Fruit fly (Drosophila melanogaster) whole organism, embryonic: ENCODE results near the gene cnc.

Source experiments
- ATbp ChIP-seq: fragments of 200-800 bp; sonication (Bioruptor generic); optimal IDR thresholded peaks from 2 replicates; lab custom pipeline; 2017; ENCODE audit warnings: missing biosample characterization, mild to moderate bottlenecking, missing genetic modification characterization, missing genetic modification reagents
- Ada2b ChIP-seq: fragments of 200-800 bp; sonication (Bioruptor generic); IDR thresholded peaks from 2 replicates; pipeline ENCODE4 v1.3.6; 2022; ENCODE audit warnings: missing biosample characterization, missing genetic modification characterization
- Atf-2 ChIP-seq: fragments of 200-800 bp; sonication (Bioruptor generic); optimal IDR thresholded peaks from 2 replicates; lab custom pipeline; 2016; ENCODE audit warnings: missing biosample characterization, missing genetic modification characterization
- C15 ChIP-seq: fragments of 200-800 bp; sonication (Bioruptor generic); IDR thresholded peaks from 3 replicates; pipeline ENCODE4 v1.3.6; 2022; ENCODE audit warnings: missing biosample characterization, missing genetic modification characterization
- CG10366 ChIP-seq: fragments of 200-800 bp; sonication (Bioruptor generic); IDR thresholded peaks from 2 replicates; pipeline ENCODE4 v1.3.6; 2022; ENCODE audit warnings: missing biosample characterization, missing genetic modification characterization
- CG11456 ChIP-seq: fragments of 200-800 bp; sonication (Bioruptor generic); IDR thresholded peaks from 3 replicates; pipeline ENCODE4 v1.3.6; 2022; ENCODE audit warnings: missing biosample characterization, missing genetic modification characterization
- CG12104 ChIP-seq: fragments of 200-800 bp; sonication (Bioruptor generic); optimal IDR thresholded peaks from 3 replicates; lab custom pipeline; 2016; ENCODE audit warnings: missing biosample characterization, missing genetic modification characterization
- CG13424 ChIP-seq: fragments of 200-800 bp; sonication (Bioruptor generic); optimal IDR thresholded peaks from 2 replicates; lab custom pipeline; 2019; ENCODE audit warnings: missing biosample characterization, mild to moderate bottlenecking, missing genetic modification characterization, moderate library complexity
- CG1602 ChIP-seq: fragments of 200-800 bp; sonication (Bioruptor generic); optimal IDR thresholded peaks from 3 replicates; lab custom pipeline; 2016; ENCODE audit warnings: missing biosample characterization, missing genetic modification characterization
- CG16815 ChIP-seq: fragments of 200-800 bp; sonication (Bioruptor generic); optimal IDR thresholded peaks from 3 replicates; lab custom pipeline; 2017; ENCODE audit warnings: missing biosample characterization, mild to moderate bottlenecking, missing genetic modification characterization
- CG17328 ChIP-seq: fragments of 200-800 bp; sonication (Bioruptor generic); IDR thresholded peaks from 2 replicates; pipeline ENCODE4 v1.3.6; 2022; ENCODE audit warnings: missing biosample characterization, missing genetic modification characterization
- CG17829 ChIP-seq: fragments of 200-800 bp; optimal IDR thresholded peaks from 2 replicates; lab custom pipeline; 2019; ENCODE audit warnings: missing biosample characterization, mild to moderate bottlenecking, missing genetic modification characterization, moderate library complexity
- CG18599 ChIP-seq: fragments of 200-800 bp; sonication (Bioruptor generic); optimal IDR thresholded peaks from 3 replicates; lab custom pipeline; 2017; ENCODE audit warnings: missing biosample characterization, missing genetic modification characterization, mild to moderate bottlenecking, moderate library complexity, missing genetic modification reagents
- CG31388 ChIP-seq: fragments of 200-800 bp; sonication (Bioruptor generic); optimal IDR thresholded peaks from 2 replicates; lab custom pipeline; 2016; ENCODE audit warnings: missing biosample characterization, missing genetic modification characterization
- CG42726 ChIP-seq: fragments of 200-800 bp; sonication (Bioruptor generic); IDR thresholded peaks from 2 replicates; pipeline ENCODE4 v1.3.6; 2022; ENCODE audit warnings: missing biosample characterization, missing genetic modification characterization; ENCODE audit not compliant: partially characterized antibody
- CG6854 ChIP-seq: fragments of 200-800 bp; sonication (Bioruptor generic); optimal IDR thresholded peaks from 3 replicates; lab custom pipeline; 2017; ENCODE audit warnings: missing biosample characterization, mild to moderate bottlenecking, missing genetic modification characterization
- CG7556 ChIP-seq: fragments of 200-800 bp; sonication (Bioruptor generic); optimal IDR thresholded peaks from 2 replicates; lab custom pipeline; 2017; ENCODE audit warnings: missing biosample characterization, mild to moderate bottlenecking, missing genetic modification characterization
- CG7839 ChIP-seq: fragments of 200-800 bp; sonication (Bioruptor generic); optimal IDR thresholded peaks from 3 replicates; lab custom pipeline; 2018; ENCODE audit warnings: missing biosample characterization, mild to moderate bottlenecking, missing genetic modification characterization, moderate library complexity
- CG9817 ChIP-seq: fragments of 200-800 bp; sonication (Bioruptor generic); optimal IDR thresholded peaks from 2 replicates; lab custom pipeline; 2018; ENCODE audit warnings: missing biosample characterization, mild to moderate bottlenecking, missing genetic modification characterization, moderate library complexity
- D19B ChIP-seq: fragments of 200-800 bp; sonication (Bioruptor generic); optimal IDR thresholded peaks from 2 replicates; lab custom pipeline; 2017; ENCODE audit warnings: missing biosample characterization, mild to moderate bottlenecking, missing genetic modification characterization
- Deaf1 ChIP-seq: fragments of 200-800 bp; optimal IDR thresholded peaks from 3 replicates; lab custom pipeline; 2019; ENCODE audit warnings: missing biosample characterization, mild to moderate bottlenecking, missing genetic modification characterization, moderate library complexity
- Hr3 ChIP-seq: fragments of 200-800 bp; sonication (Bioruptor generic); optimal IDR thresholded peaks from 3 replicates; lab custom pipeline; 2016; ENCODE audit warnings: missing biosample characterization, missing genetic modification characterization
- MTF-1 ChIP-seq: fragments of 200-800 bp; sonication (Bioruptor generic); optimal IDR thresholded peaks from 2 replicates; lab custom pipeline; 2018; ENCODE audit warnings: missing biosample characterization, mild to moderate bottlenecking, missing genetic modification characterization, borderline replicate concordance
- Oli ChIP-seq: fragments of 200-800 bp; sonication (Bioruptor generic); optimal IDR thresholded peaks from 2 replicates; lab custom pipeline; 2018; ENCODE audit warnings: missing biosample characterization, mild to moderate bottlenecking, missing genetic modification characterization, moderate library complexity
- Opbp ChIP-seq: fragments of 200-800 bp; sonication (Bioruptor generic); IDR thresholded peaks from 3 replicates; pipeline ENCODE4 v1.3.6; 2022; ENCODE audit warnings: missing biosample characterization, missing genetic modification characterization; ENCODE audit not compliant: partially characterized antibody
- PHDP ChIP-seq: fragments of 200-800 bp; sonication (Bioruptor generic); optimal IDR thresholded peaks from 3 replicates; lab custom pipeline; 2018; ENCODE audit warnings: missing biosample characterization, mild to moderate bottlenecking, missing genetic modification characterization, moderate library complexity
- Rfx ChIP-seq: fragments of 200-800 bp; sonication (Bioruptor generic); IDR thresholded peaks from 2 replicates; pipeline ENCODE4 v1.3.6; 2022; ENCODE audit warnings: missing biosample characterization, missing genetic modification characterization
- Sry-β ChIP-seq: fragments of 200-800 bp; sonication (Bioruptor generic); optimal IDR thresholded peaks from 2 replicates; lab custom pipeline; 2018; ENCODE audit warnings: missing biosample characterization, mild to moderate bottlenecking, missing genetic modification characterization, moderate library complexity
- Taf1 ChIP-seq: fragments of 200-800 bp; sonication (Bioruptor generic); IDR thresholded peaks from 2 replicates; pipeline ENCODE4 v1.3.6; 2022; ENCODE audit warnings: missing biosample characterization, missing genetic modification characterization
- Tbp ChIP-seq: fragments of >200 bp; optimal IDR thresholded peaks from 2 replicates; lab custom pipeline; 2018; ENCODE audit warnings: missing biosample characterization, missing genetic modification characterization
- Vsx1 ChIP-seq: fragments of 200-800 bp; sonication (Bioruptor generic); optimal IDR thresholded peaks from 2 replicates; lab custom pipeline; 2017; ENCODE audit warnings: missing biosample characterization, mild to moderate bottlenecking, missing genetic modification characterization, missing genetic modification reagents
- ato ChIP-seq: fragments of 200-800 bp; sonication (Bioruptor generic); IDR thresholded peaks from 2 replicates; pipeline ENCODE4 v1.3.6; 2022; ENCODE audit warnings: missing biosample characterization, missing genetic modification characterization; ENCODE audit not compliant: partially characterized antibody
- bbx ChIP-seq: fragments of 200-800 bp; sonication (Bioruptor generic); IDR thresholded peaks from 2 replicates; pipeline ENCODE4 v1.3.6; 2022; ENCODE audit warnings: missing biosample characterization, missing genetic modification characterization; ENCODE audit not compliant: partially characterized antibody
- cas ChIP-seq: fragments of 200-800 bp; sonication (Bioruptor generic); IDR thresholded peaks from 2 replicates; pipeline ENCODE4 v1.3.6; 2022; ENCODE audit warnings: missing biosample characterization, missing genetic modification characterization
- cg ChIP-seq: fragments of 200-800 bp; sonication (Bioruptor generic); optimal IDR thresholded peaks from 3 replicates; lab custom pipeline; 2019; ENCODE audit warnings: missing biosample characterization, mild to moderate bottlenecking, missing genetic modification characterization, moderate library complexity
- chinmo ChIP-seq: fragments of 200-800 bp; sonication (Bioruptor generic); IDR thresholded peaks from 4 replicates; pipeline ENCODE4 v1.3.6; 2022; ENCODE audit warnings: missing biosample characterization, missing genetic modification characterization; ENCODE audit not compliant: partially characterized antibody
- dimm ChIP-seq: fragments of 200-800 bp; sonication (Bioruptor generic); IDR thresholded peaks from 2 replicates; pipeline ENCODE4 v1.3.6; 2022; ENCODE audit warnings: missing biosample characterization, missing genetic modification characterization
- dpn ChIP-seq, 2 experiments: fragments of 200-800 bp; sonication (Bioruptor generic); optimal IDR thresholded peaks; 3 replicates each; lab custom pipeline; 2016; ENCODE audit warnings: missing biosample characterization in 2 of 2, missing genetic modification characterization in 2 of 2
- en ChIP-seq: fragments of 200-800 bp; sonication (Bioruptor generic); optimal IDR thresholded peaks from 2 replicates; lab custom pipeline; 2016; ENCODE audit warnings: missing biosample characterization, missing genetic modification characterization
- esg ChIP-seq: fragments of 200-800 bp; sonication (Bioruptor generic); conservative IDR thresholded peaks from 2 replicates; pipeline ENCODE4 v1.3.6; 2022; ENCODE audit warnings: missing biosample characterization, missing genetic modification characterization
- ewg ChIP-seq: fragments of 200-800 bp; sonication (Bioruptor generic); optimal IDR thresholded peaks from 3 replicates; lab custom pipeline; 2017; ENCODE audit warnings: mild to moderate bottlenecking, missing biosample characterization, missing genetic modification reagents, missing genetic modification characterization
- exex ChIP-seq: fragments of 200-800 bp; sonication (Bioruptor generic); optimal IDR thresholded peaks from 4 replicates; lab custom pipeline; 2018; ENCODE audit warnings: missing biosample characterization, mild to moderate bottlenecking, missing genetic modification characterization, moderate library complexity
- fd64A ChIP-seq: fragments of 200-800 bp; sonication (Bioruptor generic); optimal IDR thresholded peaks from 3 replicates; lab custom pipeline; 2018; ENCODE audit warnings: missing biosample characterization, mild to moderate bottlenecking, missing genetic modification characterization
- gfzf ChIP-seq: fragments of 200-800 bp; sonication (Bioruptor generic); optimal IDR thresholded peaks from 2 replicates; lab custom pipeline; 2016; ENCODE audit warnings: missing biosample characterization, mild to moderate bottlenecking, missing genetic modification characterization, moderate library complexity
- gt ChIP-seq: fragments of 200-800 bp; sonication (Bioruptor generic); IDR thresholded peaks from 2 replicates; pipeline ENCODE4 v1.3.6; 2022; ENCODE audit warnings: missing biosample characterization, missing genetic modification characterization
- lmd ChIP-seq: fragments of 200-800 bp; sonication (Bioruptor generic); IDR thresholded peaks from 2 replicates; pipeline ENCODE4 v1.3.6; 2022; ENCODE audit warnings: missing biosample characterization, missing genetic modification characterization
- prd ChIP-seq, 3 experiments: fragments of >200 bp in 2 of 3; fragments of 200-800 bp in 1 of 3; sonication (Bioruptor generic) in 1 of 3; optimal IDR thresholded peaks in 2 of 3; IDR thresholded peaks in 1 of 3; 2 replicates in 2 of 3; 3 replicates in 1 of 3; pipeline versions ENCODE4 v1.3.6 to Lab custom; 2017 to 2022; ENCODE audit warnings: missing biosample characterization in 1 of 3, missing genetic modification characterization in 1 of 3
- sc ChIP-seq, 3 experiments: fragments of >200 bp in 2 of 3; fragments of 200-800 bp in 1 of 3; sonication (Bioruptor generic) in 1 of 3; optimal IDR thresholded peaks; 2 replicates in 2 of 3; 3 replicates in 1 of 3; lab custom pipeline; 2017; ENCODE audit warnings: mild to moderate bottlenecking in 1 of 3, missing biosample characterization in 1 of 3, missing genetic modification characterization in 1 of 3, missing genetic modification reagents in 1 of 3
- sob ChIP-seq: fragments of 200-800 bp; sonication (Bioruptor generic); IDR thresholded peaks from 2 replicates; pipeline ENCODE4 v1.3.6; 2022; ENCODE audit warnings: missing biosample characterization, missing genetic modification characterization
- usp ChIP-seq: fragments of >200 bp; optimal IDR thresholded peaks from 2 replicates; lab custom pipeline; 2017; ENCODE audit warnings: missing biosample characterization, missing genetic modification characterization
- vnd ChIP-seq: fragments of 200-800 bp; sonication (Bioruptor generic); IDR thresholded peaks from 3 replicates; pipeline ENCODE4 v1.3.6; 2022; ENCODE audit warnings: missing biosample characterization, missing genetic modification characterization; ENCODE audit not compliant: partially characterized antibody
- z ChIP-seq: fragments of 200-800 bp; sonication (Bioruptor generic); IDR thresholded peaks from 3 replicates; pipeline ENCODE4 v1.3.6; 2022; ENCODE audit warnings: missing biosample characterization, missing genetic modification characterization

cnc gene

dm6 chr3R:23175376-23175775 lies 51.1 kb downstream of the cnc start (continued):
- TF ChIP-seq Tbp: no peak
- TF ChIP-seq CG1602: peak; percentile 86
- peak; percentile 73; the same call in 2 of the 3 replicates for TF ChIP-seq C15
- TF ChIP-seq D19B: peak; percentile 65
- no peak for TF ChIP-seq prd (optimal IDR thresholded peaks at IDR 0.05; lab: Kevin White, UChicago)
- peak; percentile 92 for TF ChIP-seq prd (GFP tag; IDR thresholded peaks at IDR 0.05; lab: Robert Waterston, UW)
- peak; percentile 76 for TF ChIP-seq Vsx1
- TF ChIP-seq CG13424 (tag; lab: Kevin White, UChicago): peak; percentile 92
- peak; percentile 58 for TF ChIP-seq Sry-β
- peak; percentile 67 for TF ChIP-seq Deaf1
- peak; percentile 94 for TF ChIP-seq Ada2b (GFP tag; lab: Robert Waterston, UW)
- peak; percentile 92 for TF ChIP-seq lmd
- TF ChIP-seq exex (tag; lab: Kevin White, UChicago): peak; percentile 14
- peak; percentile 88 for TF ChIP-seq CG12104
- TF ChIP-seq ato (GFP tag; lab: Robert Waterston, UW): no peak
- no peak; the same call in 2 of the 3 replicates for TF ChIP-seq z (GFP tag; lab: Robert Waterston, UW)
- TF ChIP-seq CG7556 (GFP tag; lab: Kevin White, UChicago): peak; percentile 84
- peak; percentile 58; the same call in 1 of the 2 replicates for TF ChIP-seq gt (GFP tag; lab: Robert Waterston, UW)
- peak; percentile 87 for TF ChIP-seq sob (GFP tag; lab: Robert Waterston, UW)
- no peak for TF ChIP-seq sc (optimal IDR thresholded peaks at IDR 0.05; lab: Kevin White, UChicago)
- TF ChIP-seq sc (GFP tag; optimal IDR thresholded peaks at IDR 0.05; lab: Kevin White, UChicago): peak; percentile 88
- TF ChIP-seq cas (GFP tag; lab: Robert Waterston, UW): no peak
- TF ChIP-seq bbx: no peak
- peak; percentile 94 for TF ChIP-seq PHDP
- peak; percentile 88 for TF ChIP-seq Atf-2 (GFP tag; lab: Kevin White, UChicago)
- peak; percentile 82 for TF ChIP-seq fd64A
- peak; percentile 86 for TF ChIP-seq en (GFP tag; lab: Kevin White, UChicago)
- peak; percentile 92 to 93 for TF ChIP-seq dpn (GFP tag; optimal IDR thresholded peaks at IDR 0.05; lab: Kevin White, UChicago)
- TF ChIP-seq CG6854: peak; percentile 20
- TF ChIP-seq Rfx: peak; percentile 87
- peak; percentile 95 for TF ChIP-seq CG17328 (GFP tag; lab: Robert Waterston, UW)
- peak; percentile 79 for TF ChIP-seq dimm (GFP tag; lab: Robert Waterston, UW)
- TF ChIP-seq CG7839 (tag; lab: Kevin White, UChicago): peak; percentile 93
- TF ChIP-seq CG17829 (tag; lab: Kevin White, UChicago): peak; percentile 95
- no peak for TF ChIP-seq Opbp
- peak; percentile 84 for TF ChIP-seq CG31388 (GFP tag; lab: Kevin White, UChicago)
- TF ChIP-seq cg: no peak
- no peak for TF ChIP-seq usp (GFP tag; lab: Kevin White, UChicago)

DNA sequence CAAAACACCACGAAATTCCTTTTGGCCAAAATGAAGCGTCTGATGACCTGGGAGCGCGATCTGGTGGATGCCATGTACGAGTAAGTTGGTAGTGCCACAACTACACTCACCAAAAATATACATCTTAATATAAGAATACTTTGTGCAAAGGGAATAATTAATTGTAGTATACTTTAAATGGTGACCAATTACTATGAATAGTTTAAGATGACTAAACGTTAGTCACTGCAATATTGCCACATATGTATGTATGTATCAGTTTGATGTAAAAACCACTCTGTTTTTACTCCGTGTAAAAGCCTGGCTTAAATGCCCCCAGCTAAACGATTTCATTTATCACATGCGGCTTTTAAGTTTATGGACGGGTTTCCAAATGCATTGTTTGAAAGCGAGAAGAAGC lies 51.8 kb downstream of the cnc start:
- no peak for TF ChIP-seq chinmo (GFP tag; lab: Robert Waterston, UW)
- TF ChIP-seq CG10366 (GFP tag; lab: Robert Waterston, UW): peak; percentile 62
- peak; percentile 56 for TF ChIP-seq esg (GFP tag; lab: Robert Waterston, UW)
- no peak for TF ChIP-seq CG16815 (GFP tag; lab: Kevin White, UChicago)
- TF ChIP-seq CG42726: no peak
- no peak for TF ChIP-seq CG9817
- peak; percentile 48 for TF ChIP-seq ATbp (GFP tag; lab: Kevin White, UChicago)
- no peak for TF ChIP-seq MTF-1 (GFP tag; lab: Kevin White, UChicago)
- TF ChIP-seq Oli (tag; lab: Kevin White, UChicago): peak; percentile 76
- peak; percentile 37 for TF ChIP-seq Hr3
- peak; percentile 57 for TF ChIP-seq ewg
- TF ChIP-seq vnd (GFP tag; lab: Robert Waterston, UW): no peak
- TF ChIP-seq CG11456 (GFP tag; lab: Robert Waterston, UW): no peak
- no peak for TF ChIP-seq gfzf
- TF ChIP-seq Taf1 (GFP tag; lab: Robert Waterston, UW): no peak
- TF ChIP-seq CG18599: peak; percentile 3
